Fruit fly (Drosophila melanogaster): ENCODE measurements around the gene CG2200.

The CG2200 gene

dm6 chrX:13128750-13129152, 34.7 kb downstream of the CG2200 start, which contains the start of the genes CG32638, CG15717 and MFS10:
CG32638 (minus strand) TSS chrX:13128794.
CG15717 (plus strand) TSS chrX:13128952.
MFS10 (plus strand) TSS chrX:13129018.
- TF ChIP-seq lola (GFP tag; optimal IDR thresholded peaks at IDR 0.05) (no peak), fru (GFP tag; optimal IDR thresholded peaks at IDR 0.05) (peak; percentile 26), Jra (GFP tag; optimal IDR thresholded peaks at IDR 0.05) (peak; percentile 23), N (GFP tag; optimal IDR thresholded peaks at IDR 0.05) (peak; percentile 4), br (GFP tag; optimal IDR thresholded peaks at IDR 0.05) (peak; percentile 23), Hnf4 (GFP tag; optimal IDR thresholded peaks at IDR 0.05) (peak; percentile 36), CG32264 (GFP tag; optimal IDR thresholded peaks at IDR 0.05) (no peak), Sp1 (GFP tag; optimal IDR thresholded peaks at IDR 0.05) (peak; percentile 33), Rel (GFP tag; optimal IDR thresholded peaks at IDR 0.05) (no peak), Rel (tag; optimal IDR thresholded peaks at IDR 0.05) (peak; percentile 30), usp (GFP tag; optimal IDR thresholded peaks at IDR 0.05) (no peak), Hr83 (GFP tag; optimal IDR thresholded peaks at IDR 0.05; ENCODE audit: poor library complexity, severe bottlenecking) (peak; percentile 79), Dif (GFP tag; optimal IDR thresholded peaks at IDR 0.05; ENCODE audit: partially characterized antibody) (peak; percentile 15), rgr (GFP tag; optimal IDR thresholded peaks at IDR 0.05) (peak; percentile 50), Vsx2 (GFP tag; optimal IDR thresholded peaks at IDR 0.05; ENCODE audit: partially characterized antibody) (no peak), psq (GFP tag; optimal IDR thresholded peaks at IDR 0.05) (peak; percentile 5), foxo (GFP tag; optimal IDR thresholded peaks at IDR 0.05) (peak in 1 of 2 experiments; percentile 39), h (GFP tag; optimal IDR thresholded peaks at IDR 0.05) (peak; percentile 61)

dm6 chrX:13130175-13130822, 36.2 kb downstream of the CG2200 start:
- peak; percentile 4 for TF ChIP-seq CG32264 (GFP tag; optimal IDR thresholded peaks at IDR 0.05)
- TF ChIP-seq tai (GFP tag; optimal IDR thresholded peaks at IDR 0.05) = peak; percentile 41
- TF ChIP-seq lola (GFP tag; optimal IDR thresholded peaks at IDR 0.05) = no peak
- TF ChIP-seq N (GFP tag; optimal IDR thresholded peaks at IDR 0.05) = no peak
- TF ChIP-seq woc (GFP tag; optimal IDR thresholded peaks at IDR 0.05) = no peak
- no peak for TF ChIP-seq usp (GFP tag; optimal IDR thresholded peaks at IDR 0.05)
- TF ChIP-seq dl (GFP tag; optimal IDR thresholded peaks at IDR 0.05; ENCODE audit: insufficient read depth in 1 of 2, partially characterized antibody in 2 of 2) = no peak
- TF ChIP-seq h (GFP tag; optimal IDR thresholded peaks at IDR 0.05) = peak; percentile 34
- peak; percentile 37 for TF ChIP-seq br (GFP tag; optimal IDR thresholded peaks at IDR 0.05)
- TF ChIP-seq fru (GFP tag; optimal IDR thresholded peaks at IDR 0.05) = peak; percentile 41
- no peak for TF ChIP-seq GATAd (GFP tag; optimal IDR thresholded peaks at IDR 0.05)
- no peak for TF ChIP-seq Hr78 (GFP tag; optimal IDR thresholded peaks at IDR 0.05)
- TF ChIP-seq HLH106 (tag; optimal IDR thresholded peaks at IDR 0.05) = peak; percentile 57
- no peak for TF ChIP-seq Dif (GFP tag; optimal IDR thresholded peaks at IDR 0.05; ENCODE audit: partially characterized antibody)
- TF ChIP-seq sage (GFP tag; optimal IDR thresholded peaks at IDR 0.05) = no peak
- peak in 1 of 2 experiments; percentile 33 for TF ChIP-seq foxo (GFP tag; optimal IDR thresholded peaks at IDR 0.05)
- TF ChIP-seq brk (GFP tag; optimal IDR thresholded peaks at IDR 0.05) = no peak
- no peak for TF ChIP-seq psq (GFP tag; optimal IDR thresholded peaks at IDR 0.05)
- no peak for TF ChIP-seq CrebA (GFP tag; optimal IDR thresholded peaks at IDR 0.05; ENCODE audit: borderline replicate concordance)
- TF ChIP-seq sv (GFP tag; optimal IDR thresholded peaks at IDR 0.05) = peak; percentile 60
- TF ChIP-seq dmrt93B (GFP tag; optimal IDR thresholded peaks at IDR 0.05) = peak; percentile 14
- no peak for TF ChIP-seq Rel (GFP tag; optimal IDR thresholded peaks at IDR 0.05)
- peak; percentile 2 for TF ChIP-seq Rel (tag; optimal IDR thresholded peaks at IDR 0.05)
- peak; percentile 40 for TF ChIP-seq rgr (GFP tag; optimal IDR thresholded peaks at IDR 0.05)
- TF ChIP-seq OdsH (GFP tag; optimal IDR thresholded peaks at IDR 0.05) = peak; percentile 20
- TF ChIP-seq ey (GFP tag; optimal IDR thresholded peaks at IDR 0.05) = peak; percentile 27
- peak; percentile 63 for TF ChIP-seq Sp1 (GFP tag; optimal IDR thresholded peaks at IDR 0.05)
- no peak for TF ChIP-seq jim (GFP tag; optimal IDR thresholded peaks at IDR 0.05)

- TF ChIP-seq CrebA (GFP tag; optimal IDR thresholded peaks at IDR 0.05; ENCODE audit: borderline replicate concordance) (peak; percentile 93), br (GFP tag; optimal IDR thresholded peaks at IDR 0.05) (peak; percentile 99), tai (GFP tag; optimal IDR thresholded peaks at IDR 0.05) (peak; percentile 98), Sp1 (GFP tag; optimal IDR thresholded peaks at IDR 0.05) (peak; percentile 98), Myc (optimal IDR thresholded peaks at IDR 0.05) (no peak), Hnf4 (GFP tag; optimal IDR thresholded peaks at IDR 0.05) (peak; percentile 99), dl (GFP tag; optimal IDR thresholded peaks at IDR 0.05; ENCODE audit: insufficient read depth in 1 of 2, partially characterized antibody in 2 of 2) (peak; percentile 85 to 94), jim (GFP tag; optimal IDR thresholded peaks at IDR 0.05) (peak; percentile 95), pan (optimal IDR thresholded peaks at IDR 0.05) (no peak), woc (GFP tag; optimal IDR thresholded peaks at IDR 0.05) (peak; percentile 98), dsf (GFP tag; optimal IDR thresholded peaks at IDR 0.05; ENCODE audit: borderline replicate concordance) (peak; percentile 92), CG32264 (GFP tag; optimal IDR thresholded peaks at IDR 0.05) (peak; percentile 98), psq (GFP tag; optimal IDR thresholded peaks at IDR 0.05) (peak; percentile 98), dmrt93B (GFP tag; optimal IDR thresholded peaks at IDR 0.05) (peak; percentile 98), usp (GFP tag; optimal IDR thresholded peaks at IDR 0.05) (no peak), Mio (GFP tag; optimal IDR thresholded peaks at IDR 0.05) (peak; percentile 94), Rel (GFP tag; optimal IDR thresholded peaks at IDR 0.05) (peak; percentile 98), Rel (tag; optimal IDR thresholded peaks at IDR 0.05) (peak; percentile 94), sage (GFP tag; optimal IDR thresholded peaks at IDR 0.05) (peak; percentile 97), GATAd (GFP tag; optimal IDR thresholded peaks at IDR 0.05) (peak; percentile 96), Dfd (GFP tag; optimal IDR thresholded peaks at IDR 0.05) (peak; percentile 10), rgr (GFP tag; optimal IDR thresholded peaks at IDR 0.05) (peak; percentile 99), Jra (GFP tag; optimal IDR thresholded peaks at IDR 0.05) (peak; percentile 98), OdsH (GFP tag; optimal IDR thresholded peaks at IDR 0.05) (peak; percentile 99), h (GFP tag; optimal IDR thresholded peaks at IDR 0.05) (peak; percentile 99), brk (GFP tag; optimal IDR thresholded peaks at IDR 0.05) (peak; percentile 95), foxo (GFP tag; optimal IDR thresholded peaks at IDR 0.05) (peak; percentile 97 to 100), sv (GFP tag; optimal IDR thresholded peaks at IDR 0.05) (peak; percentile 99), lola (GFP tag; optimal IDR thresholded peaks at IDR 0.05) (no peak), Hr78 (GFP tag; optimal IDR thresholded peaks at IDR 0.05) (no peak), Dif (GFP tag; optimal IDR thresholded peaks at IDR 0.05; ENCODE audit: partially characterized antibody) (peak; percentile 96)
Measured at dm6 chrX:13131063-13131773, 37.1 kb downstream of the CG2200 start.
